Worm (Caenorhabditis elegans) whole organism, L1 larva: ENCODE results near the gene smrc-1.

Source experiments
- ceh-82 ChIP-seq, 3 experiments: fragments of 150-350 bp in 1 of 3; sonication (generic microtip) in 2 of 3; optimal IDR thresholded peaks; 2 replicates each; lab custom pipeline; 2014 to 2017; ENCODE audit warnings: missing biosample characterization in 3 of 3, missing genetic modification characterization in 3 of 3
- nhr-11 ChIP-seq: fragments of 150-350 bp; optimal IDR thresholded peaks from 2 replicates; lab custom pipeline; 2014; ENCODE audit warnings: missing biosample characterization, missing genetic modification characterization

ce11 chrIII:6361560-6361959 lies 29.2 kb upstream of the smrc-1 start:
- TF ChIP-seq ceh-82 (tag; optimal IDR thresholded peaks at IDR 0.05; lab: Kevin White, UChicago) (no peak), nhr-11 (tag; lab: Kevin White, UChicago) (no peak)
